Fruit fly (Drosophila melanogaster) S2 (cell line): ENCODE results near the gene dock.

ENCODE experiments used
- CG8478 ChIP-seq: fragments of >200 bp; optimal IDR thresholded peaks from 2 replicates; lab custom pipeline; 2018
- CTCF ChIP-seq, 2 experiments: fragments of >200 bp; optimal IDR thresholded peaks; 2 replicates each; lab custom pipeline; 2018

Gene dock

DNA sequence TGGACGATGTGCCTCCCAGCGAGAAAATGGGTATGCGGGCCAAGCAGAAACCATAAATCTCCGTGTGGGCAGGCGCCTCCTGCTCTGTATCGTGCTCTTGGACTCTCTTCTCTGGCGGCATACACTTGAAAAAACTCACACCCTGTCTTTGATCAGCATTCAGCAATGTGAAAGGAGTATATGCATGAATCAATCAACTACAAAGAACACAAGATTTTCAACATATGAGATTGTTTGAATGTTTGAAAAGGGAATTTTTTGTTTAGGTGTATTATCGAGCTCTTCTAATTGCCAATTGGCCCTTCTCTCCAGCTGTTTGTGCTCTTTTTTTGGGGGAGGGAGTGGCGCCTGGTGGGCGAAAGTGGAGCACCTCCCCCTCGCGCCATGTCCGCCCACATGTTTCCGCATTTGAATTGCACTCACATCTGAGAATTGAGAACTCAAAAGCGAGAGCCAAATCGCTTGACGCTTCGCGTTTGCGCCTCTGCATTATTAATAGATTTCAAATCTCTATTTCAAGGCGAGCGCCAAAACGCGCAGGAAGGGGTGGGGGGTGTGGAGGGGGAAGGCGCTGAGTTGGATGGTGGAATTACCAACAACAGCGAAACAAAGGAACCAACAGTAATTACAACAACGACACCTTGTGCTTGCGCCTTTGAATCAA lies 19.7 kb downstream of the dock start:
- TF ChIP-seq CTCF (optimal IDR thresholded peaks at IDR 0.05; lab: Kevin White, UChicago) (no peak), CG8478 (lab: Kevin White, UChicago) (no peak)

DNA sequence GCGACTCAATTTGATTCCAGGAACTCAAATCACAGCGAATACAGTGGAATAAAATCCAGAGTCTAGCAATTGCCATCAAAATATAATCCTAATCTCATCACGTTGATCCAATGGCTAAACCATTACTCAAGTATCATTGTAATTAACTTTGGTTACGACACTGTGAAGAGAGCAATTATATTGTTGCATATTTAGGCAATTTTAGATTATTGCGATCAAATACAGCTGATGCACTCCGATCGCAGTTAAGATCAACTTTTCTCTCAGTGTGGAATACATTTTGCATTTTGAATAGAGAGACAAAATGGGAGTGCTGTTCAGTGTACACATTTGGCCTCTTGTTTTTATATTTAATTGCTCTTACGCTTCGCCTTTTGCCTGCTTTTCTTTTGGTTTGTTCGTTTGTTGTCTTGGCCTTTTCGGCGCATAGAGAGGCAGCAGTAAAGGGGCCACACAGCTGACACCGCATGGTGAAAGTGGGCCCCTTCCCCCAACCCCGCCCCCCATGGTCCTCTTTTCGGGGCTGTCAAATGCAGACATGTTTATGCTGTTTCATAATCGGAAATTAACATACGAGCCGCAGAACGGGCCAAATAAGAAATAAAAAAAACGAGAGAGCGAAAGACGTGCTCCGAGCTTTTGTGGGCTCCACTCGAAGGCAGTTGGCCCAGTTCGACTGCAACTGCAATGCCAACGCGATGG lies 20.5 kb downstream of the dock start:
- no peak for TF ChIP-seq CG8478 (lab: Kevin White, UChicago)
- TF ChIP-seq CTCF (optimal IDR thresholded peaks at IDR 0.05; lab: Kevin White, UChicago), result no peak

DNA sequence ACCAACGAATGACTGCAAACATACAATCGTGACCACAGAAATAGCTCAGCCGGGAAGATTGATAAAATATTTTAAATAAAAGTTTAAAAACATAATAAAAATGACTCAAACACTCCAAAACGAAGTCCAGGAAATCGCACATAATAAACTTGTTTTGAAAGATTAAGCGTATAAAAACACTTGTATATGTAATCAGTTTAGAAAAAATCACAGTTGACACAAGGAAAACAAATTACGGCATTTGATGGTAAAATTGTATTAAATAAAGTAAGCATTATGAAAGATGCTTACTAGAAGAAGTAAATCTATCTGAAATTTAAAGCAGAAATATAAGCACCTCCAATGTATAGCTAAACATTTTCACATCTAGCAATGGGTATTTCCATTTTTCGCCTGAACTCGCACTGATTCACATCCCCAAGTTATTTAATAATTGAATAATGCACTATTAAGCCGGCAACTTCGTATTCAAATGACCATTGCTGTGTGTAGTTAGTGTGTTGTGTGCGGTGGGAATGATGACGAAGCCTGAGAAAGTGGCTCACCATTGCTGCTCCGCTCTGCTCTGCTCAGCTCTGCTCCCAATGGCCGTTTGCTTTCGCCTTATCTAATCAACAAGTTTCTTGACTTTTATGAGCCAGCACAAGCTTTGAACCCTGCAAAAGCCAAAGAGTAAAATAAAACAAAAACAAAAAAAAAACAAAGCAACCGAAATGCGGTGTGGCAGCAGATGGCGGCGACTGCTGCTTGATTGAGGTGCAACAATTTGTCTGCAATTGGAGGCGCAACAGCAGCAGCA lies 21.6 kb downstream of the dock start:
- no peak for TF ChIP-seq CTCF (optimal IDR thresholded peaks at IDR 0.05; lab: Kevin White, UChicago)
- no peak for TF ChIP-seq CG8478 (lab: Kevin White, UChicago)

DNA sequence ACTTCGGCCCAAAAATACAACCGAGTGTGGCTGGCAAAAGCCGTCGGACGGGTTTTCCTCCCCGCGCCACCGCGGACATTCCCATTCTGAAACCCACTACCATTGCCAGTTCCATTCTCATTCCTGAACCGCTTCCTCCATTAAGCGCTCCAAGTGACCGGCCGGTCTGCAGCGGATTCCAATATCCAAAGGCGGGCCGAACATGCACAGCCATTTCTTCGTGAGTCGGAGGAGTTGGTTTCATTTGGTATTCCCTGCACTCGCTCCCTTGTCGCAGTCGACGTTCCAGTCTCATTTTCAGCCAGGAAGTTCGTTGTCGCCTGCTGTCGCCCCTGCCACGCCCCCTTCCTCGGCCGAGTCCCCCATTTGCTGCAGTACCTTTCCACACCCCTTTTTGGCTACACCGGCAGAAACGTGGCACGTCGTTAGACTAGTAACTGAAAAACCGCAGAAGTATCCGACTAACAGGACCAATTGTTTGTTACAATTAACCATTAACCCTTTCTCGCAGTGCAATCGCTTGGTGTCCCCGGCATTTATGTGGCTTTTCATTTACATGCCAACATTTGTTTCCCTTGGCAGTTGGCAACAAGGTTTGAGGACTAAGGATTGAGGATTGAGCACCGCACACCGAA lies 22.3 kb downstream of the dock start:
- TF ChIP-seq CG8478 (lab: Kevin White, UChicago) (no peak), CTCF (optimal IDR thresholded peaks at IDR 0.05; lab: Kevin White, UChicago) (no peak)

DNA sequence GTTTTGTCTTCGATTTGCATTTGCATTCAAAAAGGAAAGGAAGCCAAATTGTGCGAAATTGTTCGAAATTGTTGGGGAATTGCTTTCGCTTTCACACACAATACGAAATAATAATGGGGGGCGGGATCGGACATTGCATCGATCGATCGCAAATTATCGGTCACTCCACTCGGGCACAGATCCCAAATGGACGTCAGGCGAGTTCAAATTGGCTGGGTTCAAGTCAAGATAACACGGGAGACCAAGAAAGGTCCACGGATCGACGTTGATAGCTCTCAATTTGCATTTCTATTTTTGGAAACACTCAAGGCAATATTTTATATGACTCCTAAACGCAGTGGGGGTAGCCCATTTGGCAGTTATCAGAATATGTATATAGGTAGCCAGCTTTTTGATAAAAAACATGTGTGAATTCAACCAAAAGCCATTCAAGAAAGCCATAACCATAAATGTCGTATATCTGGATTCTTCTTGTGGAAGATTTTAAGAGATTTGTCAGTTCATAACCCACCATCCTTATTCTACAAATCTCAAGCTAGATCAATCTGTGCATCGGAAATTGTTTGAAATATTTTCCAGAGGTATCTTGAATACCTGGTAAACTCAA lies 23.5 kb downstream of the dock start:
- no peak for TF ChIP-seq CTCF (optimal IDR thresholded peaks at IDR 0.05; lab: Kevin White, UChicago)
- TF ChIP-seq CG8478 (lab: Kevin White, UChicago), result no peak

DNA sequence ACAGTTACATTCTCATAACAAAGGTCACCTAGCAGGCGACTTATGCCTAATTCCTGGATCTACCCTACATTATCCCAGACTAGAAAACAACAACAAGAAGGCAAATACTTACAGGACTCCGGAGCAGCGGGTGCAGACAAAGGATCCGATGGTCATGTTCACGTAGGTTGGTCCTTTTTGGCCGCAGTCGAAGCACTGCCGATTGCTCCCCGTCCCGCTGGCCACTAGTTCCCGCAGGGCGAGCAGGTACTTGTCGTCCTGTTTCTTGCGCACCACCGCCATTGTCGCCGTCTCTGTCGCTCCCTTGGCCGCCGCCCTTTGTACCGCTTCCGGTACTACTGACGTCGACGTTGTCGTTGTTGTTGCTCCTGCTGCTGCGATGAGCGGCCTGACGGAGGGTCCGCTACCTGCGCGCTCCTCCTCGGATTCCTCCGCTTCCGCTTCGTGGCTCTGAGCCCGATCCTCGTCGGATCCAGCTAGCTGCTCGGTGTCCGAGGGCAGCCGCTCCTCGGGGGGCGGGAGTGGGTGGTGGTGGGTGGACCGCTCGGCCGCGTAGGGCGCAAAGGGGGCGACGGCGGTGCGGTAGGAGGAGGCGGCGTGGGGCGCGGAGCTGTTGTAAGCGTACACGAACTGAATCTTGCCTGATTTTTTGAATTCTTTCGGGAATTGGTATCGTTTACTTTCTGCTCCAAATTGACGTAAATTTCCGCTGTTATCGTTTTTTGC lies 24.2 kb downstream of the dock start:
- TF ChIP-seq CTCF (optimal IDR thresholded peaks at IDR 0.05; lab: Kevin White, UChicago), result no peak

DNA sequence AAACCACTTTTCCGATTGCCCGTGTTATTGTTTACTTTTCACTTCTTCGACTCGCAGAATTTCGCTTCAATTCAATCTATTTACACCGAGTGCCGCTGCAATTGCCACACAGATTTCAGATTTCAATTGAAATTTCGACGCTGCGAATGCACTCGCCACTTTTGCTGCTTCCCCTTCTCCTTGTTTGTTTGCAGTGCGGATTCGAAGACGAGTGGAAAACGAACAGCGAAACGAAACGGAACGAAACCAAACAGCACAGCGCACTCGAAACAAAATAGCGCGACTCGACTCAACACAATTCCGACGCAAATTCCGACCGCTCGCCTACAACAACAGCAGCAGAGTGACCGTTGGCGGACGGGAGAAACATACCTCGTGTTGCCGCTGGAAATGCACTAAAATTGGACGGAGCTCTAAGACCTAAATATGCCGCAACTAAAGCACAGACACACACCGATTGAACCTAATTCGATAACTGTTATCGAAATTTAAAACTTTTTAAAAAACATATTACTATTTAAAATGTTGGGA lies 25.0 kb downstream of the dock start, which contains the start of gene drongo:
TSS of gene drongo (minus strand) at position 345 of the 531 bp plus-strand sequence.
- no peak for TF ChIP-seq CG8478 (lab: Kevin White, UChicago)
- peak; percentile 41 to 49 for TF ChIP-seq CTCF (optimal IDR thresholded peaks at IDR 0.05; lab: Kevin White, UChicago)

DNA sequence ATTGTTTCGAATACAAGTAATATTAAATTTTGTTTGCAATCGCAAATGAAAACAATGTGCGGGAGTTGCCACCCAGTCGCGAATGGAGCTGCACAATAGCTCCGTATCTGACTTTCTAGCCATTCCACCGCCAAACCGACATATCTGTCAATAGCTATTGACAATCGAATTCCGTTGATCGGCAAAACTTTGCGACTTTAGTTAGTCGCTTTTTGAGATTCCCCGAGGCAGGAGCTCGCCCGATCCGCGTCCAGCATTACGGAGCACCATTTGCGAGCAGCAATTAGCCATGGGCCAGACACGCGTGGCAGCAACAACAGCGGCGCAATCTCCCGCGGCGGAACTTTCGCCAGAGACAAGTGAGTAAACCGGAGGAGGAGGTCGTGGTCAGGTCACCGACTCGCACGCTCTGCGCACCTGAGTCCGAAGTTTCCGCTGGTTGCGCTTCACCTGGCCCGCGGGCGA lies 26.9 kb downstream of the dock start, which contains the start of the genes CG4291 and kraken:
TSS of gene CG4291 (minus strand) at position 84 of the 465 bp plus-strand sequence.
TSS of gene kraken (plus strand) at position 122 of the 465 bp plus-strand sequence.
- TF ChIP-seq CG8478 (lab: Kevin White, UChicago) (no peak), CTCF (optimal IDR thresholded peaks at IDR 0.05; lab: Kevin White, UChicago) (peak in 1 of 2 experiments; percentile 39)

DNA sequence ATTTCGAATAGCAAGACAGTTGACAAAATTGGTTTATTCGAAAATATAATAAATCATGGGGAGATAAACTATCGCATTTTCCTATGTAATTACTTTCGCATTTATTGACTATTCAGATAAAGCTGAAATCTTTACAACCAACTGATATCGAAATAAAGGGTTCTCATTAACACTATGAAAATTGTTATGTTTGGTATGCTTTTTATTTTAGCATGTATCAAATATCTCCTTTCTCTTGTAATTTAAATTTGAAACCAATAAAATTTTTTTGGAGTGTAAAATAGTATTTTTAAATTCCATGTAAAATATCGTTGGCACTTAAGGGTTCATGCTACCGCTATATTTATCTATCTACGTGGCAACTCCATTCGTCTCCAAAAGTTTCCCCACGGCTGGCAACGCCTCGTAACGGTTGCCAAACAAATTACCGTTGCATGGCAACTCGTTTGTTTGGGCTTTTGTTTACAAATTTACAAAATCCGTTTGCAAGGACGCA lies 29.3 kb downstream of the dock start, which contains the start of gene CG13949:
TSS of gene CG13949 (plus strand) at position 286 of the 496 bp plus-strand sequence.
- TF ChIP-seq CG8478 (lab: Kevin White, UChicago) (no peak), CTCF (optimal IDR thresholded peaks at IDR 0.05; lab: Kevin White, UChicago) (peak; percentile 59 to 78)

DNA sequence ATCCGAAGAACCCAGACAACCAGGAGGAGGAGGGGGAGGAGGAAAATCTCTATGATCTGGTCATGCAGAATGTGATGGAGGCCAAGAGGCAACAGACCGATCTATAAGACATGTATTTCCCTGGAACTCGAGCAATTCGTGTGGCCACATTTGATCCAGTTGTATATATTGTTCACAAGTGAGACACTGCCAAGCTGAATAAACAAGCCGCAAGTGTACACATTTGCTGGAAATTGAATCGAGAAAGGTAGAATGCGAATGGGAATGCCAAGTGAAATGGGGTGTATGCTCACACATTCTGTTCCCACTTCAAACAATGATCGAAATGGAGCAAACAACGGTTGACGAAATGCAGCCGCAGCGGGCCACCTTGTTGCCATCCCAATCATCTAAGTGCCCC lies 30.2 kb downstream of the dock start:
- TF ChIP-seq CTCF (optimal IDR thresholded peaks at IDR 0.05; lab: Kevin White, UChicago) (no peak), CG8478 (lab: Kevin White, UChicago) (no peak)

DNA sequence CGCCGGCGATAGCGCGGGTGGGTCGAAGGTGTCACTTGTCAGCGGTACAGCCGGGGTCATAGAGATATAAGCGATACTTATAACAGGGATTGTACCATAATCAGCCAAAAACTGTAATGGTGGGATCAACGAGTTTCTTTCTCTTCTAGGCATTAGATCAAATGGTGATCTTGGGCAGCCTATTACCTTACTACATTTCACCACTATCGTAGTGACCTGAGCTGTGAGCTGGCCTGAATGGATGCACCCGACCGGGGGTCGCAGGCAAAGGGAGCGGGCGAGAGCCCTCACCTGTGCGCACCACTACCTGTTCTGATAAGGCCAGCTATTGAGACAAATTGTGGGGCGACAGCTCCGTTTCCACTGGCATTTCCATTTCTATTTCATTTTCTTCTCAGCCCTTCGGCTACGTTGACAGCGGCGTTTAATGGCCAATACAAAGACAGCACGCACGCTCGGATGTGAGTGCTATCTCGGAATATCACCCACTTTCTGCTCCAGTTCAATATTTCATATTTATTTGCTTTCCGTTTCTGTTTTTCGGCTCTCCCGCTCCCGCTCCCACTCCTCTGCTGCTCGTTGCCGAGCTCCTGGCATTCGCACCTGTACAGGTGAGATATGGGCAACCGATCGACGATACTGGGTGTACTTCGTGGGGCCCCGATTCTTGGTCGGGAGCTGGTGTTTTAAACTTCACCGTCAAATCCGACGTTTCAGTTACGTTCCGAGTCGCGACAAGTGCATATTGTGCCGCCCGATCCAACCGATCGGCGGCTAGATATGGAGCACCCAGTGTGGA lies 31.1 kb downstream of the dock start:
- peak in 1 of 2 experiments; percentile 1 for TF ChIP-seq CTCF (optimal IDR thresholded peaks at IDR 0.05; lab: Kevin White, UChicago)
- no peak for TF ChIP-seq CG8478 (lab: Kevin White, UChicago)
